Fruit fly (Drosophila melanogaster): ENCODE data around the gene xmas.

DNA sequence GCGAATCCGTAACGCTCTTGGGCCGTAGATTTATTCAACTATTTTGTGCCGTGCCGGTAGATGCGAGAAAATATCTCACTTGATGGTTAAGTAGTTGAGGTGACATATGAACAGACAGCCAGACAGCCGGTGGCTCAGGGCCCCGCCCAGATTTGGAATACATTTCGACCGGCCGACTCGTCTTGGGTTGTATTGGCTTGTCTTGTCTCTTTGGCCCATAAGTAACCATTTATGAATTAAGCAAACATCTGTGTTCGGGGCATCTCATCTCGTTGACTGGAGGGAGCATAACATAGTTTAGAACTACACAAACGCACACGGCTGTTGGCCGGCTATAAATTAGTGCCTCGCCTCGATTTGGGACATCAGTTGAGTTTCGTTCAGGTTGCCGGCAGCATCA, 46.9 kb upstream of the xmas start, which contains the start of gene CG32564:
- TF ChIP-seq CG8478 (optimal IDR thresholded peaks at IDR 0.05) (no peak), CTCF (optimal IDR thresholded peaks at IDR 0.05) (no peak)

Measured in S2 (cell line).